Fruit fly (Drosophila melanogaster): ENCODE measurements around the gene CG42521.

Gene CG42521

dm6 chr3L:10664511-10665062 lies 41.2 kb upstream of the CG42521 start, which contains the start of gene simj (continued):
- TF ChIP-seq CG2202 (tag; optimal IDR thresholded peaks at IDR 0.05) (peak; percentile 35), cg (GFP tag; optimal IDR thresholded peaks at IDR 0.05) (peak; percentile 94), Oaz (GFP tag; IDR thresholded peaks at IDR 0.05) (no peak), zf30C (GFP tag; optimal IDR thresholded peaks at IDR 0.05) (peak; percentile 6), CG15073 (GFP tag; optimal IDR thresholded peaks at IDR 0.05) (no peak), Opbp (GFP tag; IDR thresholded peaks at IDR 0.05; ENCODE audit: partially characterized antibody) (peak; percentile 94), Fer1 (GFP tag; optimal IDR thresholded peaks at IDR 0.05) (peak; percentile 80), Nf-YA (GFP tag; IDR thresholded peaks at IDR 0.05) (no peak), ewg (GFP tag; optimal IDR thresholded peaks at IDR 0.05) (peak; percentile 67), Doc2 (GFP tag; IDR thresholded peaks at IDR 0.05) (no peak), kay (GFP tag; optimal IDR thresholded peaks at IDR 0.05) (no peak), Hmx (GFP tag; optimal IDR thresholded peaks at IDR 0.05) (no peak), kah (GFP tag; optimal IDR thresholded peaks at IDR 0.05) (peak; percentile 67), esg (GFP tag; conservative IDR thresholded peaks at IDR 0.05) (no peak), grn (GFP tag; optimal IDR thresholded peaks at IDR 0.05) (peak; percentile 68), ap (GFP tag; IDR thresholded peaks at IDR 0.05) (no peak), odd (GFP tag; optimal IDR thresholded peaks at IDR 0.05) (peak; percentile 42), Mes4 (GFP tag; optimal IDR thresholded peaks at IDR 0.05) (peak; percentile 1), Rx (GFP tag; IDR thresholded peaks at IDR 0.05) (no peak), CG2199 (GFP tag; IDR thresholded peaks at IDR 0.05) (0 out of 3 replicates have a peak, but pooled peaks have one; percentile 10), unc-4 (GFP tag; IDR thresholded peaks at IDR 0.05; ENCODE audit: partially characterized antibody) (peak; percentile 85), Camta (GFP tag; optimal IDR thresholded peaks at IDR 0.05) (no peak), CG10565 (GFP tag; optimal IDR thresholded peaks at IDR 0.05) (no peak), Sry-β (GFP tag; optimal IDR thresholded peaks at IDR 0.05) (no peak), Taf1 (GFP tag; IDR thresholded peaks at IDR 0.05) (no peak; the same call in 1 of the 2 replicates), Mad (GFP tag; optimal IDR thresholded peaks at IDR 0.05) (peak; percentile 20), CG8290 (GFP tag; optimal IDR thresholded peaks at IDR 0.05) (peak; percentile 64), CG8290 (tag; optimal IDR thresholded peaks at IDR 0.05) (peak in 1 of 2 experiments; percentile 87), lov (optimal IDR thresholded peaks at IDR 0.05) (no peak), lov (GFP tag; IDR thresholded peaks at IDR 0.05) (no peak), Side (GFP tag; optimal IDR thresholded peaks at IDR 0.05) (peak; percentile 36), twi (tag; optimal IDR thresholded peaks at IDR 0.05) (no peak), pnt (GFP tag; optimal IDR thresholded peaks at IDR 0.05) (no peak), H2.0 (GFP tag; IDR thresholded peaks at IDR 0.05) (0 out of 2 replicates have a peak, but pooled peaks have one; percentile 17), Asciz (GFP tag; optimal IDR thresholded peaks at IDR 0.05) (no peak), scrt (GFP tag; optimal IDR thresholded peaks at IDR 0.05) (peak; percentile 68), NC2α (GFP tag; optimal IDR thresholded peaks at IDR 0.05) (no peak), Nf-YC (tag; optimal IDR thresholded peaks at IDR 0.05) (peak; percentile 61), CG7928 (GFP tag; optimal IDR thresholded peaks at IDR 0.05) (no peak), Blimp-1 (GFP tag; optimal IDR thresholded peaks at IDR 0.05) (peak; percentile 26), dpn (GFP tag; optimal IDR thresholded peaks at IDR 0.05) (peak; percentile 38 to 49), ranshi (GFP tag; IDR thresholded peaks at IDR 0.05) (peak; percentile 66; the same call in 1 of the 2 replicates), CG9437 (GFP tag; optimal IDR thresholded peaks at IDR 0.05) (no peak), tx (GFP tag; optimal IDR thresholded peaks at IDR 0.05) (peak; percentile 22), CG6765 (GFP tag; optimal IDR thresholded peaks at IDR 0.05) (peak; percentile 59), CG31388 (GFP tag; optimal IDR thresholded peaks at IDR 0.05) (no peak), CG9817 (tag; optimal IDR thresholded peaks at IDR 0.05) (no peak), CG7839 (tag; optimal IDR thresholded peaks at IDR 0.05) (peak; percentile 11), cas (GFP tag; IDR thresholded peaks at IDR 0.05) (no peak), CG15011 (GFP tag; optimal IDR thresholded peaks at IDR 0.05) (no peak), CG2129 (GFP tag; IDR thresholded peaks at IDR 0.05; ENCODE audit: partially characterized antibody) (peak; percentile 44; the same call in 1 of the 2 replicates)
